Fruit fly (Drosophila melanogaster): ENCODE results near the gene CG33710.

CG33710 gene

DNA sequence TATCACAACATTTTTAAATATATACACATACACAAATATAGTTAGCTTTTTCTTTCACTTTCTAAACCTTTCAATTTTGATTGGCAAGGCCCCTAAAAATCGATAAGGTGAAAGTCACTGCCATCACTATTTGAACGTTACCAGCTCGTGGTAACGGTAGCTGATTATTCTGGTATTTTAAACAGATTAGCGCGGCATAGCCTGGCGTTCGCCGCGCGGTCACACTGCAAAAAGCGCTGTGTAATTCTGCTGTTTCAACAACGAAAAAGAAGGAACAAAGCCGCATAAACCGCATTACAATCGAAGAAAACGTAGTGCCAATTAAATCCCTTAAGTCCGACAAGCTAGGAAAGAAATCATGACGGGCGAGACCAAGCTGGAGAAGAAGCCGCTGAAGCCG, 37.8 kb downstream of the CG33710 start, which contains the start of gene Rpn1 (continued):
- TF ChIP-seq CG16813 (GFP tag; IDR thresholded peaks at IDR 0.05; ENCODE audit: partially characterized antibody) (peak; percentile 60; the same call in 2 of the 3 replicates), Spps (tag; optimal IDR thresholded peaks at IDR 0.05) (no peak), Asciz (GFP tag; optimal IDR thresholded peaks at IDR 0.05) (no peak), CG34224 (GFP tag; IDR thresholded peaks at IDR 0.05; ENCODE audit: partially characterized antibody) (peak; percentile 54; the same call in 2 of the 3 replicates), CG10654 (GFP tag; optimal IDR thresholded peaks at IDR 0.05) (no peak), Dll (GFP tag; IDR thresholded peaks at IDR 0.05; ENCODE audit: partially characterized antibody) (0 out of 4 replicates have a peak, but pooled peaks have one; percentile 51), zen (tag; optimal IDR thresholded peaks at IDR 0.05) (peak; percentile 36), ind (GFP tag; optimal IDR thresholded peaks at IDR 0.05) (no peak), Ets65A (GFP tag) (peak; percentile 86), HHEX (GFP tag; optimal IDR thresholded peaks at IDR 0.05) (no peak), bigmax (GFP tag; optimal IDR thresholded peaks at IDR 0.05) (no peak), amos (GFP tag; IDR thresholded peaks at IDR 0.05; ENCODE audit: partially characterized antibody) (peak; percentile 57; the same call in 1 of the 2 replicates), Dref (GFP tag; IDR thresholded peaks at IDR 0.05) (peak; percentile 84), CG12236 (GFP tag; optimal IDR thresholded peaks at IDR 0.05) (no peak), oc (tag; optimal IDR thresholded peaks at IDR 0.05) (peak; percentile 85), tin (GFP tag; optimal IDR thresholded peaks at IDR 0.05) (no peak), gce (GFP tag; IDR thresholded peaks at IDR 0.05) (no peak), CG14667 (GFP tag; IDR thresholded peaks at IDR 0.05) (no peak), dysf (GFP tag; IDR thresholded peaks at IDR 0.05) (no peak), sna (GFP tag; IDR thresholded peaks at IDR 0.05; ENCODE audit: partially characterized antibody) (peak; percentile 42; the same call in 1 of the 2 replicates), CG42726 (GFP tag; IDR thresholded peaks at IDR 0.05; ENCODE audit: partially characterized antibody) (peak; percentile 49; the same call in 1 of the 2 replicates), CG6175 (GFP tag; IDR thresholded peaks at IDR 0.05) (no peak), crp (GFP tag; optimal IDR thresholded peaks at IDR 0.05) (peak in 1 of 2 experiments; percentile 30), caup (GFP tag; optimal IDR thresholded peaks at IDR 0.05; ENCODE audit: severe bottlenecking) (no peak), CG4854 (GFP tag; optimal IDR thresholded peaks at IDR 0.05) (no peak), CG10431 (GFP tag; optimal IDR thresholded peaks at IDR 0.05) (no peak), CG15514 (GFP tag; optimal IDR thresholded peaks at IDR 0.05) (peak; percentile 76), Sry-β (GFP tag; optimal IDR thresholded peaks at IDR 0.05) (peak; percentile 21), B-H1 (GFP tag; IDR thresholded peaks at IDR 0.05) (no peak), Lhr (GFP tag; optimal IDR thresholded peaks at IDR 0.05) (peak; percentile 71), nau (GFP tag; optimal IDR thresholded peaks at IDR 0.05) (no peak), CG13624 (GFP tag; optimal IDR thresholded peaks at IDR 0.05) (peak; percentile 21), CG12155 (GFP tag; optimal IDR thresholded peaks at IDR 0.05) (peak; percentile 9), CG11723 (GFP tag; optimal IDR thresholded peaks at IDR 0.05) (no peak), CG30020 (tag; optimal IDR thresholded peaks at IDR 0.05) (peak; percentile 36), CG9932 (GFP tag; IDR thresholded peaks at IDR 0.05) (peak; percentile 66), Sin3A (optimal IDR thresholded peaks at IDR 0.05) (peak; percentile 67), Dbx (GFP tag; IDR thresholded peaks at IDR 0.05) (no peak), jumu (GFP tag; optimal IDR thresholded peaks at IDR 0.05) (peak; percentile 4), Ravus (GFP tag; IDR thresholded peaks at IDR 0.05) (no peak), bcd (GFP tag; optimal IDR thresholded peaks at IDR 0.05) (peak; percentile 69), CG17186 (GFP tag; optimal IDR thresholded peaks at IDR 0.05) (peak; percentile 21), unc-4 (GFP tag; IDR thresholded peaks at IDR 0.05; ENCODE audit: partially characterized antibody) (peak; percentile 48; the same call in 1 of the 2 replicates), CG9609 (GFP tag; optimal IDR thresholded peaks at IDR 0.05) (peak; percentile 30), row (GFP tag; IDR thresholded peaks at IDR 0.05) (peak; percentile 82), Ssrp (tag; optimal IDR thresholded peaks at IDR 0.05) (no peak), CG12659 (GFP tag; optimal IDR thresholded peaks at IDR 0.05) (peak; percentile 39), HmgZ (tag; optimal IDR thresholded peaks at IDR 0.05) (peak; percentile 74), Optix (GFP tag; IDR thresholded peaks at IDR 0.05) (no peak), kay (GFP tag; optimal IDR thresholded peaks at IDR 0.05) (no peak)

Measured in whole organism, embryonic.